Worm (Caenorhabditis elegans) whole organism, young adult: Measurements from ENCODE around the gene msp-152.

Experiments
- B0035.1 ChIP-seq: sonication (generic microtip); optimal IDR thresholded peaks from 2 replicates; lab custom pipeline; 2016; ENCODE audit warnings: missing genetic modification characterization, mild to moderate bottlenecking, missing compliant biosample characterization, missing genotype, missing genetic modification reagents
- C06A6.2 ChIP-seq: fragments of 200-800 bp; sonication (Bioruptor generic); conservative IDR thresholded peaks from 2 replicates; pipeline ENCODE4 v1.3.6; 2022; ENCODE audit warnings: missing genetic modification characterization, missing compliant biosample characterization
- F10E7.11 ChIP-seq: sonication (generic microtip); optimal IDR thresholded peaks from 2 replicates; lab custom pipeline; 2017; ENCODE audit warnings: mild to moderate bottlenecking, missing genetic modification characterization, moderate library complexity, missing compliant biosample characterization
- F37B4.10 ChIP-seq: fragments of 200-800 bp; sonication (Bioruptor generic); IDR thresholded peaks from 2 replicates; pipeline ENCODE4 v1.3.6; 2022; ENCODE audit warnings: missing genetic modification characterization, missing compliant biosample characterization
- F57C9.4 ChIP-seq: sonication (generic microtip); optimal IDR thresholded peaks from 2 replicates; lab custom pipeline; 2017; ENCODE audit warnings: mild to moderate bottlenecking, missing genetic modification characterization, missing compliant biosample characterization
- K12H6.12 ChIP-seq: fragments of 200-800 bp; sonication (Bioruptor generic); optimal IDR thresholded peaks from 2 replicates; lab custom pipeline; 2018; ENCODE audit warnings: mild to moderate bottlenecking, missing genetic modification characterization, missing compliant biosample characterization
- Y53F4B.3 ChIP-seq: fragments of 200-800 bp; sonication (Bioruptor generic); IDR thresholded peaks from 2 replicates; pipeline ENCODE4 v1.3.6; 2022; ENCODE audit warnings: missing genetic modification reagents, missing genetic modification characterization, missing compliant biosample characterization
- Y67H2A.10 ChIP-seq: fragments of 200-800 bp; sonication (Bioruptor generic); conservative IDR thresholded peaks from 2 replicates; pipeline ENCODE4 v1.3.6; 2022; ENCODE audit warnings: missing genetic modification reagents, missing genetic modification characterization, missing compliant biosample characterization
- ZK185.1 ChIP-seq: sonication (generic microtip); optimal IDR thresholded peaks from 2 replicates; lab custom pipeline; 2016; ENCODE audit warnings: mild to moderate bottlenecking, missing genetic modification characterization, missing compliant biosample characterization; ENCODE audit not compliant: poor library complexity, severe bottlenecking
- ama-1 ChIP-seq, 3 experiments: fragments of 150-350 bp in 1 of 3; sonication (generic microtip) in 2 of 3; optimal IDR thresholded peaks; 2 replicates each; lab custom pipeline; 2014 to 2018; ENCODE audit warnings: missing biosample characterization in 2 of 3, missing genetic modification characterization in 2 of 3, missing genetic modification reagents in 2 of 3
- attf-3 ChIP-seq: fragments of 200-800 bp; sonication (Bioruptor generic); conservative IDR thresholded peaks from 2 replicates; pipeline ENCODE4 v1.3.6; 2022; ENCODE audit warnings: missing genetic modification reagents, missing genetic modification characterization, missing compliant biosample characterization
- attf-6 ChIP-seq: fragments of 200-800 bp; sonication (Bioruptor generic); IDR thresholded peaks from 2 replicates; pipeline ENCODE4 v1.3.6; 2022; ENCODE audit warnings: missing genetic modification reagents, missing genetic modification characterization, missing compliant biosample characterization
- bed-2 ChIP-seq: fragments of 200-800 bp; sonication (Bioruptor generic); IDR thresholded peaks from 2 replicates; pipeline ENCODE4 v1.3.6; 2022; ENCODE audit warnings: missing genetic modification reagents, missing genetic modification characterization, missing compliant biosample characterization
- cebp-1 ChIP-seq, 2 experiments: fragments of 200-800 bp in 1 of 2; sonication (Bioruptor generic) in 1 of 2; sonication (generic microtip) in 1 of 2; IDR thresholded peaks in 1 of 2; optimal IDR thresholded peaks in 1 of 2; 2 replicates each; pipeline versions ENCODE4 v1.3.6 to Lab custom; 2017 to 2022; ENCODE audit warnings: missing compliant biosample characterization in 2 of 2, missing genetic modification characterization in 2 of 2, mild to moderate bottlenecking in 1 of 2, missing genetic modification reagents in 1 of 2, moderate library complexity in 1 of 2
- ceh-58 ChIP-seq: fragments of 200-800 bp; sonication (Bioruptor generic); IDR thresholded peaks from 2 replicates; pipeline ENCODE4 v1.3.6; 2022; ENCODE audit warnings: missing genetic modification characterization, missing compliant biosample characterization
- ceh-79 ChIP-seq: sonication (generic microtip); optimal IDR thresholded peaks from 2 replicates; lab custom pipeline; 2017; ENCODE audit warnings: mild to moderate bottlenecking, missing genetic modification characterization, missing compliant biosample characterization
- chd-7 ChIP-seq: sonication (generic microtip); optimal IDR thresholded peaks from 2 replicates; lab custom pipeline; 2016; ENCODE audit warnings: mild to moderate bottlenecking, missing genetic modification characterization, moderate library complexity, missing compliant biosample characterization
- dox-1 ChIP-seq: fragments of 200-800 bp; sonication (Bioruptor generic); IDR thresholded peaks from 2 replicates; pipeline ENCODE4 v1.3.6; 2022; ENCODE audit warnings: missing genetic modification reagents, missing genetic modification characterization, missing compliant biosample characterization
- dpl-1 ChIP-seq: fragments of 150-350 bp; optimal IDR thresholded peaks from 2 replicates; lab custom pipeline; 2014; ENCODE audit warnings: missing biosample characterization, missing genetic modification reagents, missing genetic modification characterization
- efl-1 ChIP-seq: fragments of 150-350 bp; optimal IDR thresholded peaks from 2 replicates; lab custom pipeline; 2014; ENCODE audit warnings: missing biosample characterization, missing genetic modification reagents, missing genetic modification characterization
- hlh-26 ChIP-seq: fragments of 200-800 bp; sonication (Bioruptor generic); conservative IDR thresholded peaks from 2 replicates; pipeline ENCODE4 v1.3.6; 2022; ENCODE audit warnings: missing genetic modification reagents, missing genetic modification characterization, missing compliant biosample characterization
- hmg-1.2 ChIP-seq: fragments of 200-800 bp; sonication (Bioruptor generic); IDR thresholded peaks from 2 replicates; pipeline ENCODE4 v1.3.6; 2022; ENCODE audit warnings: missing genetic modification reagents, missing genetic modification characterization, missing compliant biosample characterization
- hrde-1 ChIP-seq: sonication (generic microtip); optimal IDR thresholded peaks from 2 replicates; lab custom pipeline; 2016; ENCODE audit warnings: missing genetic modification characterization, mild to moderate bottlenecking, missing compliant biosample characterization, moderate library complexity, missing genotype, missing genetic modification reagents, borderline replicate concordance
- let-607 ChIP-seq, 2 experiments: fragments of 200-800 bp in 1 of 2; sonication (Bioruptor generic) in 1 of 2; sonication (generic microtip) in 1 of 2; optimal IDR thresholded peaks; 2 replicates each; lab custom pipeline; 2016 to 2018; ENCODE audit warnings: mild to moderate bottlenecking in 2 of 2, missing compliant biosample characterization in 2 of 2, missing genetic modification characterization in 2 of 2, moderate library complexity in 2 of 2, missing genotype in 1 of 2
- lin-26 ChIP-seq: fragments of 200-800 bp; sonication (Bioruptor generic); IDR thresholded peaks from 2 replicates; pipeline ENCODE4 v1.3.6; 2022; ENCODE audit warnings: missing genetic modification reagents, missing genetic modification characterization, missing compliant biosample characterization
- lin-35 ChIP-seq, 3 experiments: fragments of 150-350 bp in 2 of 3; sonication (generic microtip) in 1 of 3; optimal IDR thresholded peaks; 2 replicates each; lab custom pipeline; 2014 to 2018; ENCODE audit warnings: missing biosample characterization in 3 of 3, missing genetic modification characterization in 3 of 3, missing genetic modification reagents in 3 of 3
- lin-54 ChIP-seq: fragments of 200-800 bp; sonication (Bioruptor generic); optimal IDR thresholded peaks from 2 replicates; lab custom pipeline; 2018; ENCODE audit warnings: mild to moderate bottlenecking, missing genetic modification characterization, missing compliant biosample characterization
- lsl-1 ChIP-seq: fragments of 200-800 bp; sonication (Bioruptor generic); optimal IDR thresholded peaks from 2 replicates; lab custom pipeline; 2018; ENCODE audit warnings: mild to moderate bottlenecking, missing genetic modification characterization, moderate library complexity, missing compliant biosample characterization
- madf-10 ChIP-seq: sonication (generic microtip); optimal IDR thresholded peaks from 2 replicates; lab custom pipeline; 2016; ENCODE audit warnings: mild to moderate bottlenecking, missing genetic modification characterization, missing compliant biosample characterization
- madf-6 ChIP-seq: fragments of 200-800 bp; sonication (Bioruptor generic); IDR thresholded peaks from 2 replicates; pipeline ENCODE4 v1.3.6; 2022; ENCODE audit warnings: missing genetic modification reagents, missing genetic modification characterization, missing compliant biosample characterization
- mes-4 ChIP-seq: sonication (generic microtip); optimal IDR thresholded peaks from 2 replicates; lab custom pipeline; 2016; ENCODE audit warnings: missing genotype, missing genetic modification characterization, missing compliant biosample characterization
- nfya-1 ChIP-seq: sonication (generic microtip); optimal IDR thresholded peaks from 2 replicates; lab custom pipeline; 2017; ENCODE audit warnings: antibody characterized with exemption, missing compliant biosample characterization, missing genetic modification characterization, borderline replicate concordance; ENCODE audit not compliant: insufficient read depth
- nfya-2 ChIP-seq: fragments of 200-800 bp; sonication (Bioruptor generic); IDR thresholded peaks from 2 replicates; pipeline ENCODE4 v1.3.6; 2022; ENCODE audit warnings: missing genetic modification reagents, missing genetic modification characterization, missing compliant biosample characterization
- nhr-80 ChIP-seq: sonication (generic microtip); optimal IDR thresholded peaks from 2 replicates; lab custom pipeline; 2016; ENCODE audit warnings: missing genetic modification characterization, missing compliant biosample characterization
- rec-8 ChIP-seq, 2 experiments: sonication (generic microtip); optimal IDR thresholded peaks; 2 replicates each; lab custom pipeline; 2016; ENCODE audit warnings: mild to moderate bottlenecking in 2 of 2, missing genetic modification characterization in 2 of 2, missing genetic modification reagents in 2 of 2, missing genotype in 2 of 2, missing biosample characterization in 1 of 2, missing compliant biosample characterization in 1 of 2, moderate library complexity in 1 of 2
- repo-1 ChIP-seq: sonication (generic microtip); optimal IDR thresholded peaks from 2 replicates; lab custom pipeline; 2017; ENCODE audit warnings: mild to moderate bottlenecking, missing genetic modification characterization, missing compliant biosample characterization
- sea-2 ChIP-seq: fragments of 200-800 bp; sonication (Bioruptor generic); IDR thresholded peaks from 2 replicates; pipeline ENCODE4 v1.3.6; 2022; ENCODE audit warnings: missing genetic modification characterization, missing compliant biosample characterization
- snpc-1.1 ChIP-seq: sonication (generic microtip); optimal IDR thresholded peaks from 2 replicates; lab custom pipeline; 2017; ENCODE audit warnings: missing genetic modification characterization, mild to moderate bottlenecking, missing compliant biosample characterization, antibody characterized with exemption, moderate library complexity, missing genotype, missing genetic modification reagents; ENCODE audit not compliant: insufficient read depth
- snpc-1.3 ChIP-seq: sonication (generic microtip); optimal IDR thresholded peaks from 2 replicates; lab custom pipeline; 2017; ENCODE audit warnings: missing genetic modification characterization, mild to moderate bottlenecking, missing compliant biosample characterization, antibody characterized with exemption, moderate library complexity, missing genotype, missing genetic modification reagents; ENCODE audit not compliant: insufficient read depth
- snpc-3.4 ChIP-seq: sonication (generic microtip); optimal IDR thresholded peaks from 2 replicates; lab custom pipeline; 2017; ENCODE audit warnings: missing genetic modification characterization, mild to moderate bottlenecking, missing compliant biosample characterization, antibody characterized with exemption, moderate library complexity, missing genotype, missing genetic modification reagents
- tbx-9 ChIP-seq: sonication (generic microtip); optimal IDR thresholded peaks from 2 replicates; lab custom pipeline; 2016; ENCODE audit warnings: borderline replicate concordance, missing genetic modification characterization, inconsistent platforms, missing compliant biosample characterization
- tlf-1 ChIP-seq: fragments of 200-800 bp; sonication (Bioruptor generic); optimal IDR thresholded peaks from 2 replicates; lab custom pipeline; 2018; ENCODE audit warnings: mild to moderate bottlenecking, missing genetic modification characterization, missing compliant biosample characterization
- ztf-26 ChIP-seq: sonication (generic microtip); optimal IDR thresholded peaks from 2 replicates; lab custom pipeline; 2017; ENCODE audit warnings: missing genetic modification characterization, missing compliant biosample characterization
- ztf-28 ChIP-seq: fragments of 200-800 bp; sonication (Bioruptor generic); IDR thresholded peaks from 2 replicates; pipeline ENCODE4 v1.3.6; 2022; ENCODE audit warnings: missing genetic modification reagents, missing genetic modification characterization, missing compliant biosample characterization
- ztf-3 ChIP-seq: fragments of 200-800 bp; sonication (Bioruptor generic); optimal IDR thresholded peaks from 2 replicates; lab custom pipeline; 2018; ENCODE audit warnings: mild to moderate bottlenecking, missing genetic modification characterization, missing compliant biosample characterization

The msp-152 gene

ce11 chrII:4891012-4891775 is 41.6 kb upstream of the msp-152 start, which contains the start of gene gst-9 (continued):
- peak; percentile 0 for TF ChIP-seq ZK185.1
- no peak for TF ChIP-seq hlh-26 (GFP tag; lab: Robert Waterston, UW)
- no peak; the same call in 1 of the 2 replicates for TF ChIP-seq C06A6.2 (GFP tag; lab: Robert Waterston, UW)
- peak; percentile 83 for TF ChIP-seq repo-1 (tag; lab: Kevin White, UChicago)
- TF ChIP-seq sea-2 (GFP tag; lab: Robert Waterston, UW) = no peak
- TF ChIP-seq bed-2 (GFP tag; lab: Robert Waterston, UW) = no peak
- TF ChIP-seq snpc-1.3 (tag; lab: Kevin White, UChicago) = no peak
- TF ChIP-seq chd-7 (tag; lab: Kevin White, UChicago) = peak; percentile 28
- peak; percentile 68 for TF ChIP-seq cebp-1 (GFP tag; IDR thresholded peaks at IDR 0.05; lab: Robert Waterston, UW)
- TF ChIP-seq cebp-1 (tag; optimal IDR thresholded peaks at IDR 0.05; lab: Kevin White, UChicago) = peak; percentile 82
- TF ChIP-seq hrde-1 (tag; lab: Kevin White, UChicago) = no peak
- peak; percentile 36 for TF ChIP-seq hmg-1.2 (GFP tag; lab: Robert Waterston, UW)
- peak; percentile 46 for TF ChIP-seq ztf-26 (tag; lab: Kevin White, UChicago)
- TF ChIP-seq nhr-80 (tag; lab: Kevin White, UChicago) = peak; percentile 40
- peak; percentile 44 for TF ChIP-seq F57C9.4 (tag; lab: Kevin White, UChicago)
- TF ChIP-seq dpl-1 (GFP tag; lab: Kevin White, UChicago) = no peak
- no peak for TF ChIP-seq mes-4 (tag; lab: Kevin White, UChicago)
- no peak for TF ChIP-seq snpc-1.1 (tag; lab: Kevin White, UChicago)
- no peak for TF ChIP-seq let-607 (tag; optimal IDR thresholded peaks at IDR 0.05; lab: Kevin White, UChicago)
- TF ChIP-seq ceh-79 (tag; lab: Kevin White, UChicago) = peak; percentile 55
- peak; percentile 55; the same call in 1 of the 2 replicates for TF ChIP-seq madf-6 (GFP tag; lab: Robert Waterston, UW)
- TF ChIP-seq Y53F4B.3 = no peak
- no peak for TF ChIP-seq attf-3 (GFP tag; lab: Robert Waterston, UW)
- no peak for TF ChIP-seq nfya-2 (GFP tag; lab: Robert Waterston, UW)
- peak; percentile 80 for TF ChIP-seq tlf-1 (GFP tag; lab: Kevin White, UChicago)
- TF ChIP-seq lin-26 (GFP tag; lab: Robert Waterston, UW) = 0 out of 2 replicates have a peak, but pooled peaks have one; percentile 50
- no peak for TF ChIP-seq nfya-1 (tag; lab: Kevin White, UChicago)
- TF ChIP-seq lsl-1 (GFP tag; lab: Kevin White, UChicago) = peak; percentile 5
- no peak for TF ChIP-seq rec-8 (tag; optimal IDR thresholded peaks at IDR 0.05; lab: Kevin White, UChicago)
- no peak for TF ChIP-seq snpc-3.4 (tag; lab: Kevin White, UChicago)
- no peak for TF ChIP-seq efl-1 (GFP tag; lab: Kevin White, UChicago)
- TF ChIP-seq B0035.1 (tag; lab: Kevin White, UChicago) = no peak
- no peak for TF ChIP-seq ztf-28 (GFP tag; lab: Robert Waterston, UW)
- TF ChIP-seq ceh-58 (GFP tag; lab: Robert Waterston, UW) = no peak
- TF ChIP-seq dox-1 (GFP tag; lab: Robert Waterston, UW) = peak; percentile 55
- no peak for TF ChIP-seq tbx-9 (tag; lab: Kevin White, UChicago)
- TF ChIP-seq lin-54 (GFP tag; lab: Kevin White, UChicago) = peak; percentile 53
- TF ChIP-seq lin-35 (GFP tag; optimal IDR thresholded peaks at IDR 0.05; lab: Kevin White, UChicago) = peak in 1 of 3 experiments; percentile 49
- no peak for TF ChIP-seq F10E7.11 (tag; lab: Kevin White, UChicago)
- TF ChIP-seq attf-6 (GFP tag; lab: Robert Waterston, UW) = no peak
- TF ChIP-seq madf-10 (tag; lab: Kevin White, UChicago) = peak; percentile 6
- no peak for TF ChIP-seq F37B4.10 (GFP tag; lab: Robert Waterston, UW)
- peak; percentile 54 for TF ChIP-seq ama-1 (optimal IDR thresholded peaks at IDR 0.05; lab: Kevin White, UChicago)
- no peak for TF ChIP-seq ama-1 (GFP tag; optimal IDR thresholded peaks at IDR 0.05; lab: Kevin White, UChicago)
- TF ChIP-seq Y67H2A.10 (GFP tag; lab: Robert Waterston, UW) = no peak
- TF ChIP-seq K12H6.12 = no peak
- TF ChIP-seq ztf-3 (GFP tag; lab: Kevin White, UChicago) = no peak
